Worm (Caenorhabditis elegans) whole organism, young adult: ENCODE data around the gene C14B1.3.

ENCODE experiments used
- B0019.2 ChIP-seq: fragments of 200-800 bp; sonication (Bioruptor generic); conservative IDR thresholded peaks from 2 replicates; pipeline ENCODE4 v1.3.6; 2022; ENCODE audit warnings: missing genetic modification reagents, missing genetic modification characterization, missing compliant biosample characterization
- B0336.3 ChIP-seq: fragments of 200-800 bp; sonication (Bioruptor generic); IDR thresholded peaks from 2 replicates; pipeline ENCODE4 v1.3.6; 2022; ENCODE audit warnings: missing genetic modification characterization, missing compliant biosample characterization
- C17E4.6 ChIP-seq: fragments of 200-800 bp; sonication (Bioruptor generic); IDR thresholded peaks from 2 replicates; pipeline ENCODE4 v1.3.6; 2022; ENCODE audit warnings: missing genetic modification reagents, missing genetic modification characterization, missing compliant biosample characterization
- D2030.7 ChIP-seq: fragments of 200-800 bp; sonication (Bioruptor generic); IDR thresholded peaks from 2 replicates; pipeline ENCODE4 v1.3.6; 2022; ENCODE audit warnings: missing genetic modification reagents, missing genetic modification characterization, missing compliant biosample characterization
- F10E7.11 ChIP-seq: sonication (generic microtip); optimal IDR thresholded peaks from 2 replicates; lab custom pipeline; 2017; ENCODE audit warnings: mild to moderate bottlenecking, missing genetic modification characterization, moderate library complexity, missing compliant biosample characterization
- F33H1.4 ChIP-seq: fragments of 200-800 bp; sonication (Bioruptor generic); IDR thresholded peaks from 2 replicates; pipeline ENCODE4 v1.3.6; 2022; ENCODE audit warnings: missing genetic modification reagents, missing genetic modification characterization, missing compliant biosample characterization
- F55B11.4 ChIP-seq: sonication (generic microtip); optimal IDR thresholded peaks from 2 replicates; lab custom pipeline; 2016; ENCODE audit warnings: missing compliant biosample characterization, missing genetic modification characterization, borderline replicate concordance; ENCODE audit not compliant: insufficient read depth
- F57A8.1 ChIP-seq: fragments of 200-800 bp; sonication (Bioruptor generic); optimal IDR thresholded peaks from 2 replicates; lab custom pipeline; 2018; ENCODE audit warnings: mild to moderate bottlenecking, missing genetic modification characterization, moderate library complexity, missing compliant biosample characterization
- F57C9.4 ChIP-seq: sonication (generic microtip); optimal IDR thresholded peaks from 2 replicates; lab custom pipeline; 2017; ENCODE audit warnings: mild to moderate bottlenecking, missing genetic modification characterization, missing compliant biosample characterization
- Y79H2A.3 ChIP-seq: fragments of 200-800 bp; sonication (Bioruptor generic); conservative IDR thresholded peaks from 2 replicates; pipeline ENCODE4 v1.3.6; 2022; ENCODE audit warnings: missing genetic modification reagents, missing genetic modification characterization, missing compliant biosample characterization
- aptf-2 ChIP-seq: fragments of 200-800 bp; sonication (Bioruptor generic); conservative IDR thresholded peaks from 2 replicates; pipeline ENCODE4 v1.3.6; 2022; ENCODE audit warnings: missing genetic modification reagents, missing genetic modification characterization, missing compliant biosample characterization
- bed-1 ChIP-seq: fragments of 200-800 bp; sonication (Bioruptor generic); IDR thresholded peaks from 2 replicates; pipeline ENCODE4 v1.3.6; 2022; ENCODE audit warnings: missing genetic modification reagents, missing genetic modification characterization, missing compliant biosample characterization
- ccch-3 ChIP-seq: fragments of 200-800 bp; sonication (Bioruptor generic); optimal IDR thresholded peaks from 2 replicates; lab custom pipeline; 2018; ENCODE audit warnings: mild to moderate bottlenecking, missing genetic modification characterization, missing compliant biosample characterization
- die-1 ChIP-seq: sonication (generic microtip); optimal IDR thresholded peaks from 2 replicates; lab custom pipeline; 2016; ENCODE audit warnings: missing genotype, mild to moderate bottlenecking, missing genetic modification characterization, missing compliant biosample characterization
- dox-1 ChIP-seq: fragments of 200-800 bp; sonication (Bioruptor generic); IDR thresholded peaks from 2 replicates; pipeline ENCODE4 v1.3.6; 2022; ENCODE audit warnings: missing genetic modification reagents, missing genetic modification characterization, missing compliant biosample characterization
- dpl-1 ChIP-seq: fragments of 150-350 bp; optimal IDR thresholded peaks from 2 replicates; lab custom pipeline; 2014; ENCODE audit warnings: missing biosample characterization, missing genetic modification reagents, missing genetic modification characterization
- efl-1 ChIP-seq: fragments of 150-350 bp; optimal IDR thresholded peaks from 2 replicates; lab custom pipeline; 2014; ENCODE audit warnings: missing biosample characterization, missing genetic modification reagents, missing genetic modification characterization
- ekl-4 ChIP-seq: fragments of 200-800 bp; sonication (Bioruptor generic); IDR thresholded peaks from 2 replicates; pipeline ENCODE4 v1.3.6; 2022; ENCODE audit warnings: missing genetic modification reagents, missing genetic modification characterization, missing compliant biosample characterization
- gei-17 ChIP-seq: fragments of 200-800 bp; sonication (Bioruptor generic); optimal IDR thresholded peaks from 2 replicates; lab custom pipeline; 2018; ENCODE audit warnings: mild to moderate bottlenecking, missing genetic modification characterization, missing compliant biosample characterization
- hmg-1.2 ChIP-seq: fragments of 200-800 bp; sonication (Bioruptor generic); IDR thresholded peaks from 2 replicates; pipeline ENCODE4 v1.3.6; 2022; ENCODE audit warnings: missing genetic modification reagents, missing genetic modification characterization, missing compliant biosample characterization
- hmg-20 ChIP-seq: fragments of 200-800 bp; sonication (Bioruptor generic); IDR thresholded peaks from 2 replicates; pipeline ENCODE4 v1.3.6; 2022; ENCODE audit warnings: missing genetic modification reagents, missing genetic modification characterization, missing compliant biosample characterization
- hrde-1 ChIP-seq: sonication (generic microtip); optimal IDR thresholded peaks from 2 replicates; lab custom pipeline; 2016; ENCODE audit warnings: missing genetic modification characterization, mild to moderate bottlenecking, missing compliant biosample characterization, moderate library complexity, missing genotype, missing genetic modification reagents, borderline replicate concordance
- lin-54 ChIP-seq: fragments of 200-800 bp; sonication (Bioruptor generic); optimal IDR thresholded peaks from 2 replicates; lab custom pipeline; 2018; ENCODE audit warnings: mild to moderate bottlenecking, missing genetic modification characterization, missing compliant biosample characterization
- lsl-1 ChIP-seq: fragments of 200-800 bp; sonication (Bioruptor generic); optimal IDR thresholded peaks from 2 replicates; lab custom pipeline; 2018; ENCODE audit warnings: mild to moderate bottlenecking, missing genetic modification characterization, moderate library complexity, missing compliant biosample characterization
- madf-6 ChIP-seq: fragments of 200-800 bp; sonication (Bioruptor generic); IDR thresholded peaks from 2 replicates; pipeline ENCODE4 v1.3.6; 2022; ENCODE audit warnings: missing genetic modification reagents, missing genetic modification characterization, missing compliant biosample characterization
- madf-8 ChIP-seq: fragments of 200-800 bp; sonication (Bioruptor generic); conservative IDR thresholded peaks from 2 replicates; pipeline ENCODE4 v1.3.6; 2022; ENCODE audit warnings: missing genetic modification reagents, missing genetic modification characterization, missing compliant biosample characterization
- mcd-1 ChIP-seq: fragments of 200-800 bp; sonication (Bioruptor generic); IDR thresholded peaks from 2 replicates; pipeline ENCODE4 v1.3.6; 2022; ENCODE audit warnings: missing genetic modification reagents, missing genetic modification characterization, missing compliant biosample characterization
- nhr-80 ChIP-seq: sonication (generic microtip); optimal IDR thresholded peaks from 2 replicates; lab custom pipeline; 2016; ENCODE audit warnings: missing genetic modification characterization, missing compliant biosample characterization
- pbrm-1 ChIP-seq: fragments of 200-800 bp; sonication (Bioruptor generic); IDR thresholded peaks from 2 replicates; pipeline ENCODE4 v1.3.6; 2022; ENCODE audit warnings: missing genetic modification reagents, missing genetic modification characterization, missing compliant biosample characterization
- rcor-1 ChIP-seq: fragments of 200-800 bp; sonication (Bioruptor generic); IDR thresholded peaks from 2 replicates; pipeline ENCODE4 v1.3.6; 2022; ENCODE audit warnings: missing genetic modification reagents, missing genetic modification characterization, missing compliant biosample characterization
- rpc-1 ChIP-seq, 2 experiments: fragments of 150-350 bp in 1 of 2; sonication (generic microtip) in 1 of 2; optimal IDR thresholded peaks; 2 replicates each; lab custom pipeline; 2014 to 2018; ENCODE audit warnings: missing biosample characterization in 1 of 2, missing genetic modification characterization in 1 of 2, missing genetic modification reagents in 1 of 2, missing genotype in 1 of 2
- snpc-1.1 ChIP-seq: sonication (generic microtip); optimal IDR thresholded peaks from 2 replicates; lab custom pipeline; 2017; ENCODE audit warnings: missing genetic modification characterization, mild to moderate bottlenecking, missing compliant biosample characterization, antibody characterized with exemption, moderate library complexity, missing genotype, missing genetic modification reagents; ENCODE audit not compliant: insufficient read depth
- snpc-3.4 ChIP-seq: sonication (generic microtip); optimal IDR thresholded peaks from 2 replicates; lab custom pipeline; 2017; ENCODE audit warnings: missing genetic modification characterization, mild to moderate bottlenecking, missing compliant biosample characterization, antibody characterized with exemption, moderate library complexity, missing genotype, missing genetic modification reagents
- tbx-9 ChIP-seq: sonication (generic microtip); optimal IDR thresholded peaks from 2 replicates; lab custom pipeline; 2016; ENCODE audit warnings: borderline replicate concordance, missing genetic modification characterization, inconsistent platforms, missing compliant biosample characterization
- unc-62 ChIP-seq: fragments of 150-350 bp; optimal IDR thresholded peaks from 2 replicates; lab custom pipeline; 2014; ENCODE audit warnings: missing biosample characterization, missing genetic modification reagents, missing genetic modification characterization
- xnd-1 ChIP-seq: sonication (generic microtip); optimal IDR thresholded peaks from 2 replicates; lab custom pipeline; 2016; ENCODE audit warnings: missing genotype, missing genetic modification reagents, missing genetic modification characterization, missing compliant biosample characterization
- ztf-28 ChIP-seq: fragments of 200-800 bp; sonication (Bioruptor generic); IDR thresholded peaks from 2 replicates; pipeline ENCODE4 v1.3.6; 2022; ENCODE audit warnings: missing genetic modification reagents, missing genetic modification characterization, missing compliant biosample characterization
- ztf-3 ChIP-seq: fragments of 200-800 bp; sonication (Bioruptor generic); optimal IDR thresholded peaks from 2 replicates; lab custom pipeline; 2018; ENCODE audit warnings: mild to moderate bottlenecking, missing genetic modification characterization, missing compliant biosample characterization

Gene C14B1.3

ce11 chrIII:3723726-3724125 is 20.4 kb downstream of the C14B1.3 start (continued):
- TF ChIP-seq snpc-1.1 (tag; lab: Kevin White, UChicago), result no peak
- TF ChIP-seq xnd-1 (tag; lab: Kevin White, UChicago), result no peak
- TF ChIP-seq bed-1 (GFP tag; lab: Robert Waterston, UW), result no peak
- TF ChIP-seq ztf-3 (GFP tag; lab: Kevin White, UChicago), result no peak
- TF ChIP-seq F55B11.4 (tag; lab: Kevin White, UChicago), result no peak
- TF ChIP-seq madf-6 (GFP tag; lab: Robert Waterston, UW), result peak; percentile 61; the same call in 1 of the 2 replicates

ce11 chrIII:3724880-3725279 is 21.5 kb downstream of the C14B1.3 start, which contains the start of gene C14B1.12:
TSS of gene C14B1.12 (minus strand) at chrIII:3724980.
- TF ChIP-seq ekl-4 (GFP tag; lab: Robert Waterston, UW) (peak; percentile 60; the same call in 1 of the 2 replicates), F57A8.1 (GFP tag; lab: Kevin White, UChicago) (no peak)
- TF ChIP-seq, all 124 proteins: peak for 1

ce11 chrIII:3726443-3726842 is 23.1 kb downstream of the C14B1.3 start, which contains the start of gene gldi-5:
TSS of gene gldi-5 (minus strand) at chrIII:3726500.
- no peak for TF ChIP-seq nhr-80 (tag; lab: Kevin White, UChicago)
- TF ChIP-seq D2030.7 (GFP tag; lab: Robert Waterston, UW), result 0 out of 2 replicates have a peak, but pooled peaks have one; percentile 26
- TF ChIP-seq snpc-3.4 (tag; lab: Kevin White, UChicago), result peak; percentile 28
- TF ChIP-seq F33H1.4 (GFP tag; lab: Robert Waterston, UW), result peak; percentile 82
- TF ChIP-seq lsl-1 (GFP tag; lab: Kevin White, UChicago), result peak; percentile 83
- TF ChIP-seq dpl-1 (GFP tag; lab: Kevin White, UChicago), result peak; percentile 33
- TF ChIP-seq madf-6 (GFP tag; lab: Robert Waterston, UW), result peak; percentile 77
- peak; percentile 45 for TF ChIP-seq xnd-1 (tag; lab: Kevin White, UChicago)
- peak; percentile 69 for TF ChIP-seq lin-54 (GFP tag; lab: Kevin White, UChicago)
- TF ChIP-seq efl-1 (GFP tag; lab: Kevin White, UChicago), result peak; percentile 68
- TF ChIP-seq madf-8 (GFP tag; lab: Robert Waterston, UW), result peak; percentile 46; the same call in 1 of the 2 replicates
- TF ChIP-seq aptf-2, result no peak
- no peak for TF ChIP-seq ccch-3

- TF ChIP-seq Y79H2A.3 (0 out of 2 replicates have a peak, but pooled peaks have one; percentile 2), B0336.3 (no peak)
These were observed 26.2 kb downstream of the C14B1.3 start, which contains the start of gene F34D10.9 for ce11 chrIII:3729520-3729919. TSS of gene F34D10.9 (minus strand) at chrIII:3729620.

- TF ChIP-seq gei-17 (GFP tag; lab: Kevin White, UChicago) (no peak), F10E7.11 (tag; lab: Kevin White, UChicago) (no peak), die-1 (tag; lab: Kevin White, UChicago) (no peak), tbx-9 (tag; lab: Kevin White, UChicago) (no peak)
These were observed 27.1 kb downstream of the C14B1.3 start, which contains the start of gene F34D10.8 for ce11 chrIII:3730475-3730874. TSS of gene F34D10.8 (plus strand) at chrIII:3730775.

ce11 chrIII:3734007-3734406 is 30.6 kb downstream of the C14B1.3 start, which contains the start of gene F34D10.3:
TSS of gene F34D10.3 (plus strand) at chrIII:3734255.
- TF ChIP-seq C17E4.6 (GFP tag; lab: Robert Waterston, UW) (no peak), rpc-1 (optimal IDR thresholded peaks at IDR 0.05; lab: Kevin White, UChicago) (no peak), rpc-1 (tag; optimal IDR thresholded peaks at IDR 0.05; lab: Kevin White, UChicago) (no peak), hmg-20 (GFP tag; lab: Robert Waterston, UW) (no peak), pbrm-1 (GFP tag; lab: Robert Waterston, UW) (no peak), Y79H2A.3 (no peak), rcor-1 (GFP tag; lab: Robert Waterston, UW) (no peak), ztf-28 (GFP tag; lab: Robert Waterston, UW) (no peak), B0019.2 (GFP tag; lab: Robert Waterston, UW) (no peak), F57C9.4 (tag; lab: Kevin White, UChicago) (no peak), mcd-1 (GFP tag; lab: Robert Waterston, UW) (no peak), dox-1 (GFP tag; lab: Robert Waterston, UW) (no peak), hrde-1 (tag; lab: Kevin White, UChicago) (no peak), hmg-1.2 (GFP tag; lab: Robert Waterston, UW) (peak; percentile 61; the same call in 1 of the 2 replicates), xnd-1 (tag; lab: Kevin White, UChicago) (no peak), madf-6 (GFP tag; lab: Robert Waterston, UW) (0 out of 2 replicates have a peak, but pooled peaks have one; percentile 12), unc-62 (GFP tag; lab: Kevin White, UChicago) (no peak)
